Fruit fly (Drosophila melanogaster) whole organism: ENCODE measurements around the gene Glg1.

Experiments used
- EcR ChIP-seq, 2 experiments: fragments of >200 bp; optimal IDR thresholded peaks; 2 replicates each; lab custom pipeline; 2017; ENCODE audit warnings: missing biosample characterization in 2 of 2, missing genetic modification characterization in 2 of 2, missing genetic modification reagents in 2 of 2
- pan ChIP-seq: fragments of >200 bp; optimal IDR thresholded peaks from 2 replicates; lab custom pipeline; 2017
- psq ChIP-seq: fragments of >200 bp; optimal IDR thresholded peaks from 2 replicates; lab custom pipeline; 2017
- usp ChIP-seq: fragments of >200 bp; optimal IDR thresholded peaks from 2 replicates; lab custom pipeline; 2017; ENCODE audit warnings: missing biosample characterization, missing genetic modification characterization, mixed read lengths

DNA sequence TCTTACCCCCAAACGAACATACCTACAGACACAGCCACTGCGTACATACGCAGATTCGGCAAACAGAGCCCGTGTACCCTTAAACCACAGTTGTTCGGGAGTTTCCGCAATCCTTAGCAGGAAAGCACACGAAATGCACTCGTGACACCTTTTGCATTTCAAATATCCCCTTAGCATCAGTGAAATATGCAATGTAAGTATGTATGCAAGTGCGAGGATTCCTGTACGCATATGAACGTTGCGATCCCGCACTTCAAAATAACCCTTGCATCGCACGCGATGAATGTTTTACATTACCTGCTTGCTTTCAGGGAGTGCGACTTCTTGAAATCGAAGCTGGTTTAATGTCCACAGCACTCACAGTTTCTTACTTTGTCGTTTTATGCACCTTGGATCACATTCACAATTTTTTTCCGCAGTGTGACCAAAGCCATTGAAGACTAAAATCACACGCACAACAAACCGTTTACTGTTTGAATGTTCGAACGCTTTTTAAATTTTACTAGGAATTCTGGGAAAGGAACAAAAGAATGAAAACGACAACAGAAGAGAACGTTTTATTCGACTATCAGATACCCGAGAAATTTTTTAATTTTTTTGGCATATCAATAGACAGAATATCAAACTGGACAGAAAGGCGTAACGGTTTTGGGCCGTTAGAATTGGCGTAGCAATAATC lies 26.1 kb upstream of the Glg1 start, which contains the start of gene Mkrn1:
- TF ChIP-seq usp (GFP tag; lab: Kevin White, UChicago), result no peak
- no peak for TF ChIP-seq psq (lab: Kevin White, UChicago)
- TF ChIP-seq EcR (GFP tag; optimal IDR thresholded peaks at IDR 0.05; lab: Kevin White, UChicago), result no peak
- TF ChIP-seq pan, result no peak
